Fruit fly (Drosophila melanogaster): ENCODE measurements around the gene Mst98Ca.

Gene Mst98Ca

DNA sequence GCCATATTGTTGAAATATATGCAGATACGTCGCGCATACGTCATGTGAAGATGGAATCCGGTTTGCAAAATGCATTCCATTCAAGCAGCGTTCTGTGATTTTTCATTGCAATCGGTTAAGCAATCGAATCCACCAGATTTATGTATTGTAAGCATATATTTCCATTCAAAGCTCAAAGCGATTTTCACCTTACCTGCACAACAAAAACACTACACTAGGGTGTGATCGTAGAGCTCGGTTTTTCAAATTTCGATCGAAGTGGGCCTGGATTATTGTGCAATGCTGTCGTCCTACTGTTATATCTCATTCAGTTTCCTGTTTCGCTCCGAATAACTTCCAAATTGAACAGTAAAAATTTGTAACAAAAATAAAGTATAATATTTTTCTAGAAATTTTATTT lies at the start of gene Mst98Ca:
Gene Mst98Ca, plus strand, starts transcription at position 301 of the 400 bp plus-strand sequence.
- TF ChIP-seq CG17801 (GFP tag; optimal IDR thresholded peaks at IDR 0.05; ENCODE audit: partially characterized antibody), result no peak

DNA sequence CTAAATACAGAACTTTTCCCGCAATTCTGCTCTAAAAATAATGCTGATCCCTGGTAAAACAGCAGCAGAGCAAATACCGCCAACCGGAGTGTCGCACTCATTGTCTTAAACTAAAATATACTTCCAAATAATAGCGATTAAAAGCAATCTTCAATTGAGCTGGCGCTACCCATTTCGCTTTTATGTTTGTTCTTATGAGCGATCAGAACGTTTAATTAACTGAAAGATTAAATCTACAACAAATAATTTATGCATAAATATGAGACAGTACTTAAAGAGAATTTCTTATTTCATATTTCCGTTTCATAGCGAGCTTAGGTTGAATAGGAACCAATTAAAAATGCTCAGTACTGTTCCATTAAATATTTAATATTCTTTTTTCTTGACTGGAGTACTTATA lies 27.6 kb upstream of the Mst98Ca start, which contains the start of gene CG43125:
Gene CG43125, minus strand, starts transcription at position 101 of the 400 bp plus-strand sequence.
- TF ChIP-seq CG17801 (GFP tag; optimal IDR thresholded peaks at IDR 0.05; ENCODE audit: partially characterized antibody), result no peak

DNA sequence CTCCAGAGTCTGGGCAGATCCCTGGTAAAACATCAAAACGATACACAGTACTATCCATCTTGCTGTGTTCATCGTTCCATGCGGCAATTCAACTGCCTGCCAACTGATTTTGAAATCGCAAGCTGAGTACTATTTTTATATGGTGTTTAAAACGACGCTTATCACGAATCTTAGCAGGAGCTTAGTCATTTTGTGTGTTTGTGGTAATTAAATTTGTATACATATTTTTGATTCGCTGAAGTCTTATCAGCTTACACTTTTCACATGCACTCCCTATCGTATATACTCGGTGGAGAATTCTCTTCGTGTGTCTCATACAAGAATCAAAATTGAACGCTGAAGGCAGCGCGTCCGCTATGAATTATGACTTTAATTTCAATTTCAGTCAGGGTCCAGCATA lies 26.5 kb upstream of the Mst98Ca start, which contains the start of gene CG43124:
Gene CG43124, minus strand, starts transcription at position 101 of the 400 bp plus-strand sequence.
- no peak for TF ChIP-seq CG17801 (GFP tag; optimal IDR thresholded peaks at IDR 0.05; ENCODE audit: partially characterized antibody)

DNA sequence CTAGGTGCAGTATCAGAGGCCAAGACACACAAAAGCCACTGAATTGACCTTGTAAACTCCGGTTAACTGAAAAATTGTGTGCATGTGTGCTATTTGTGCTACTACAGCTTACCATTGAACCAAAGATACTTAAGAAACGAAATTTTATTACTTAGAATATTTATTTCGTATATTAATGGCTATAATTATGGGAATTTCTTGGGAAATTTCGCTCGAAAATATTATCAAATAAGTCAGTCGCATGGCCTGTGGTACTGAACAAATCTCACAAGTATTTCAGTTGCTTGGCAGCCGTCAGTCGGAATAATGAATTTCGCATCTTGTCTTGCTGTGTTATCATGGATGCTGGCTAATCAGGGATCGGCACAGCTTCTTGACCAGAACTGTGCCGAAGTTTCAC lies 8.9 kb upstream of the Mst98Ca start, which contains the start of gene CG34436:
Gene CG34436, plus strand, starts transcription at position 301 of the 400 bp plus-strand sequence.
- no peak for TF ChIP-seq CG17801 (GFP tag; optimal IDR thresholded peaks at IDR 0.05; ENCODE audit: partially characterized antibody)

DNA sequence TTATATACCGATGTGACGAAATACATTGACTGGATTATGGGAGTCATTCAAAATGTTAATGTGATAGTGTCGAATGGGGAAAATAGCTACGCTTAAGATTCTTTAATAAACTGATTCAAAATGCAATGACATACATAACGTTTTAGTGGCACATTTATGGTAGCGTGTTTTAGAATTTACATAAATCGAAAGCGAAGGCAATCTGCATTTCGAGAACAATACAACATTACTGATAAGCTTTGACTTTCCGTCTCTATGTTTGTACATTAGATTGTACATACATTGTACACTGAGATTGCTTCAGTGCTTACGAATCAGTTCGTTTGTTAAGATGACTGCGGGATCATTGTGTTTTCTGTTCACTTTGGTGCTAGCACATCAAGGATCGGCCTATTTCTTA lies 7.7 kb upstream of the Mst98Ca start, which contains the start of gene CG34437:
Gene CG34437, plus strand, starts transcription at position 301 of the 400 bp plus-strand sequence.
- TF ChIP-seq CG17801 (GFP tag; optimal IDR thresholded peaks at IDR 0.05; ENCODE audit: partially characterized antibody), result no peak

DNA sequence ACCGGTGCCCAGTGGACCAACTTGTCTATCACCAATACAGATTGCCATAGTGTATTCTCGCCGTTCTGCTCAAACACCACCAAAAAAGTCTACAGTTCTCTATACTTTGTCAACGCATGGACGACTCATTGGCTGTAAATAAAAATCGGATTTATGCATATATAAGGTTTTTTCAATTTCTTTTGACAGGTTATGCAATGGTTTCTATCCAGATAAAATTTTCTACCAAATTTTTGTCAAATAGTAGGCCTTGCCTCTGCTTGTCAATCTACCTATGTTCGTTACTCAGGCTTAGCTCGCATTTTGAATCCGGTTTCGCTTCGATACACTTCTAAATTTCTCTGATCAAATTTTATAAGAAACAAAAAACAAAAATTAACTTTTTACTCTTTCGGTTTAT lies 1.4 kb downstream of the Mst98Ca start, which contains the start of gene Mst98Cb:
Gene Mst98Cb, plus strand, starts transcription at position 301 of the 400 bp plus-strand sequence.
- TF ChIP-seq CG17801 (GFP tag; optimal IDR thresholded peaks at IDR 0.05; ENCODE audit: partially characterized antibody), result no peak

DNA sequence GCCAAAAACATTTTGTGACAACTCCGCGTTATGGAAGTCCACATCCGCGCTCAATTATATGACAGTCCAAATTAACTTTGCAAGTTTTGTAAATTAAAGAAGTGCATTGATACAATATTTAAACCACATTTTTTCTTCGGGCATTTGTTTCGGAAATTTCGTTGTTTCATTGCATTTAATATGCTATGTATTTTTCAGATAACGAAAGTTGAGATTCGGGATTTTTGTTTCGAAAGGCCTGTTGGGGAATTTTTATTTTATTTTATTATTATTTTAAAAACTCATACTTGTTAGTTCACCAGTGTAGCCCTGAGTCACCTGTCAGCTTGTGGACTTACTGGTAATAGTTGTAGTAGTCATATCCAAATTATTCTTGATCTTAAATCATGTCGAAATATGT lies 2.6 kb downstream of the Mst98Ca start, which contains the start of gene UQCR-14L:
Gene UQCR-14L, plus strand, starts transcription at position 301 of the 400 bp plus-strand sequence.
- TF ChIP-seq CG17801 (GFP tag; optimal IDR thresholded peaks at IDR 0.05; ENCODE audit: partially characterized antibody), result no peak

DNA sequence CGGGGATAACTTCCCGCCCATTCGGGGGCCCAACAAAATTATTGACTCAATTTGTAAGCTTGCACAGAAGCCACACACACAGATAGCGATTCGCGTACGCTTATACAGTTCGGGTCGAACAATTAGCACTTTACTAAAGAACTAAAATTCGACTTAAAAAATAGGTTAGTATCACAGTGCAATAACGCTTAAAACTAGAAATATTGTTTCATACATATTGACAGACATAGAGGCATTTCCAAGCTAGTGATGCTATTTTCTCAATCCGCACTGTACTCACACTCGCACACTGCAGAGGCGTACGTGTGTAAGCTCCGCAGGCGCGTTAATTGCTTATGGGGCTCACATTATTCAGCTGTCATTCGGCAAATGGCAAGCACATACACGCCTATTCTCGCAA lies 6.4 kb downstream of the Mst98Ca start:
- no peak for TF ChIP-seq CG17801 (GFP tag; optimal IDR thresholded peaks at IDR 0.05; ENCODE audit: partially characterized antibody)

DNA sequence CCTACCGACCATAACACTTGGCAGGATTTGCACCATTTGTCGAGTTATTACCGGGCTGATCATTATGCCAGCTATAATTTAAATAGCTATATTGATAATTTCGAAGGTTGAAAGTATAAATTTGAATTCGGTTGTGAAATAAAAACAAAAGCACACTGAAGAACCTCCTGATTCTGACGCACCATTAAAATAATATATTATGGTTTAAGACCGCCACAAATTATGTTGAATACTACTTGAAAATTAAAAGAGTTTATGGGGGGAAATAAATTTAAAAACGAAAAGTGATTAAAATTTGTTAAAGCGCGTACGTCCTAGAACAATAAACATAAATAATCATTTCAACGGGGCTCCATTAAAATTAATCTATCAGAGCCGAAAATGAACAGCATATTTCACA lies 13.4 kb downstream of the Mst98Ca start, which contains the start of gene CG12516:
Gene CG12516, minus strand, starts transcription at position 101 of the 400 bp plus-strand sequence.
- TF ChIP-seq CG17801 (GFP tag; optimal IDR thresholded peaks at IDR 0.05; ENCODE audit: partially characterized antibody), result no peak

DNA sequence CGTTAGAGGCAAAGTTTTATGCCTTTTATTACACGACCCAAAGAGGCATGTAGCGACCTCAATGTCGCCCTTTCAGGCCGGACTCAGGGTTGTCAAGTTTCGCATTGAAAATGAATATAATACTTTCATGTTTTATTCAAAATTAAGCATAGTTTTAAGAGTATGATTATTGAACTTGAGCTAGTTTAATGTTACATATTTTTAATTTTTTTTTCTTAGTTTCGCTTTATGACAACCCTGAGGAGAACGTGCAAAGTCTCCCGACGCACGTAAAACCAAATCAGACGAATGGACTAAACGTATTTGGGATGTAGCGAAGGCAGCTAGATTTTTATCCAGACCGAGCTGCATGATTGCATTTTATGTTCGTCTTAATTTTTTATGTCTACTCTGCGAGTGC lies 14.8 kb downstream of the Mst98Ca start:
- no peak for TF ChIP-seq CG17801 (GFP tag; optimal IDR thresholded peaks at IDR 0.05; ENCODE audit: partially characterized antibody)

DNA sequence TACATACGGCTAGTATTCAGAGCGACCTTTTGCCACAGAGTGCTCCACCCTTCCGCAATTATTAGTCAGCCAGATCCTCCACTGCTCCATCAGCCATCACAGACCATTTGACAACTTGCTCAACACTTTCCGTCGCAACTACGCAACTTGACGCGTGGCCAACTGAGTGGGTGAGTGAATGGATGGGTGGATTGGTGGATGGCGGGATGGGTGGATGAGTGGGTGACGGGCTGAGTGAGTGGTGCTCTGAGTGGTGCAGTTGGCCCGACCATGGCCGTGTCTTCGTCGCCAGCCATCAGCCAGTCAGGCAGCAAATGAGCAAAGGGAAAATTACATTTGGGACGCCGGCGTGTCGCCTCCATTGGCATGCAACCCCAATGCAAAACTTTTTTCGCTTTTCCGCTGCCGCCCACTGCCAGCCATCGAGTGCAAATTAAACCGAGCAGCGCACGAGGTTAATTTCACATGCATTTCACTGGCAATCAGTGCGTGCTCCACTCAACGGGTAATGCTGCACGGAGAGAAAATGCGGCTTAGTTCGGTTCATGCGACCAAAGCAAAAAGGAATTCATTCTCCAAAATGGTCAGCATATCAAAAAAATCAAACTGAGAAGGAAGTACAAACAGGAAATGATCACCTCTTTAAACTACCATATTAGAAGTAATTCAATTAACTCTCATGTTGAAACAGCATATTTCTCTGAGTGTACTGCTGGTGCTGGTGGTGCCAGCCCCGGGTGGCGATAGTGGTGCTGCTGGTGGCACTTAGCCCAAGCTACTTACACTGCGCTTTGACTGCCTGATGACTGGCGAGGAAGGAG lies 17.0 kb downstream of the Mst98Ca start:
- TF ChIP-seq CG17801 (GFP tag; optimal IDR thresholded peaks at IDR 0.05; ENCODE audit: partially characterized antibody), result no peak

DNA sequence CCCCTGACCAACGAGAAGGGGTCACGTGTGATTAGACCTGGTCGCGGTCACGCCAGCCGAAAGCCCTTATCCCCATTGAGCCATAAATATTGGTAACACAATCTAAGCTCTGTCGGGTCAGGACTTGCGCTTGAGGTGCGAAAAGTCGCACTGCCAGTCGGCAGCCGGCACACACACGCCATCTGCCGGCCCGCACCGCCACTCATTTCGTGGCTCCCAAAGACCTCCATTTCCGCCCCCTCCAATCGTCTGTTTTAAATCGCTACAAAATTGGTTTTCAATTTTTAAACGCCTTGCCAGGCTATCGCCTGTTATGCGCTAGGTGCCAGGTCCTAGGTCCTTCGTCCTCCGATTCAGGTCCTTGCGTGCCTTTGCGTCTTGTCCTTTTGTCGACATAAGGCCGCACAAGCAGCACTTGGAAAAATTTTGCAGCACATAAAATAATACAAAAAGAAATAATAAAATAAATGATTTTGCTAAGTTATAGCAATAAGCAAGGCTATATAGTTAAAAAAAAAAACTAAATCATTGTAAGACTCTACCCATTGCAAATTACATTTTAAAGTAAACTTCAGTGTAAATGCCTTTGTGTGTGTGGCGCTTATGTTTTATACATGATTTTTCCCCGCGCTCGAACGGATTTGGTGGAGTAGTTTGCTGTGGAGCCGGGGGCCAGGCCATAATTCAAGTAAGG lies 26.2 kb downstream of the Mst98Ca start:
- no peak for TF ChIP-seq CG17801 (GFP tag; optimal IDR thresholded peaks at IDR 0.05; ENCODE audit: partially characterized antibody)

DNA sequence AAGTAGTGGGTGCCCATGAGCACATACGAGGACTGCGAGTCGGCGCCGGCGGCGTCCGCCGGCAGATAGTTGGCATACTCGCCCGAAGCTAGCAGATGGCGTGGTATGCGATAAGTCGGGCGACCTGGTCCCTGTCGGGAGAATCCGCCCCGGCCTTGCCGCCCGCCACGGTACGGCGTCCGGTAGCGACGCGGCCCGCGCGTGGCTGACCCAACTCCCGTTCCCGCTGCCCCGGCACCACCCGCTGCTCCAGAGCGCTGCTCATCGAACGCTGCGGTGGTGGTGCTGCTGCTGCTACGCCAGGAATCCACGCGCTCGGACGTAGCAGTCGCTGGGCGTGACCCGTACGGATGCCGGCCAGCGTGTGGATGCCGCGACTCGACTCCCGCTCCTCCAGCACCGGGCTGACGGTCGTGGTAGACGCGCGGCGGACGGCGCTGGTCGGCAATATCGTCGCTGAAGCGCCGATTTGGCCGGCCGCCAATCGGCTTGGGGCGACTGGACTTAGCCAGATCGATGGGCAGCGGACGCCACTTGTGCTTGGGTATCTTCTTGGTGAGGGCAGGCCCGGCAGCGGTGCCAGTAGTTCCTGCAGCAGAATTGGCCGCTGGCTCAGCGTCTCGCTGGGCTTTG lies 32.7 kb downstream of the Mst98Ca start:
- no peak for TF ChIP-seq CG17801 (GFP tag; optimal IDR thresholded peaks at IDR 0.05; ENCODE audit: partially characterized antibody)

DNA sequence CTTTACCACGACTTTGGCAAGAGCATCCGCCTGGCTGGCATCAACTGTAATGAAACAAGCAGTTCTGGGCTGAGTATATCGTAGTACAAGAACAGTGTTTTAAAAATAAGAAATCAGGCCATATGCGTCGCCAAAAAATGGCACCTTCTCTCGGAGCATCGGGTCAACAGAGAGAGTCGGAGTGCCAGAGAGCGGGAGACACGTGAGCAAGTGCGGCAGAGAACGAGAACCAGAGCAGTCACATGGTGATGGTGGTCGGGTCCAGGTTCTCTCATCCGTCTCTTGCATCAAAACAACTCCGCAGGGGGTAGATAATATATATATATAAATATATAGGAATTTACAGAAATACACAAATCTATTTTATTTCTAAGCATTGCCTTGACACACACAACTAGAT lies 33.7 kb downstream of the Mst98Ca start:
- TF ChIP-seq CG17801 (GFP tag; optimal IDR thresholded peaks at IDR 0.05; ENCODE audit: partially characterized antibody), result no peak

DNA sequence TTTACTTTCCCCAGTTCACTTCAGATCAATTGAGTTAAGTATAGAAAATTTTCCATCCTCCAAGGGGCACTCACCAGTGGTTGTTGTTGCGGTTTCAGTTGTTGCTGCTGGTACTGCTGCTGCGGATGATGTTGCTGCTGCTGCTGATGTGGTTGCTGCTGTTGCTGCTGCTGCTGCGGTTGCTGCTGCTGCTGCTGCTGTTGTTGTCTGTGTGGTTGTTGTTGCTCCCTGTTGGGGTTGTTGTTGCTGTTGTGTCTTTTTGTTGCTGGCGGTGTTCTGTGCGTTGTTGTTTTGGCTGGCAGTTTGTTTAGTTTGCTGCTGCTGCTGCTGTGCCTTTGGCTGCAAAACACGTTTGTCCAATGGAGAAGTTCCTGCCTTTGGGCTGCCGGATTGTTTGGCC lies 34.3 kb downstream of the Mst98Ca start:
- no peak for TF ChIP-seq CG17801 (GFP tag; optimal IDR thresholded peaks at IDR 0.05; ENCODE audit: partially characterized antibody)

All from ovary, adult (tissue).